Worm (Caenorhabditis elegans) whole organism, midembryonic: Measurements from ENCODE around the gene prmt-4.

Experiments
- T22C8.4 ChIP-seq: fragments of 200-800 bp; sonication (Bioruptor generic); IDR thresholded peaks from 2 replicates; pipeline ENCODE4 v1.3.6; 2022; ENCODE audit warnings: missing genetic modification characterization, missing compliant biosample characterization
- flt-1 ChIP-seq: fragments of 200-800 bp; sonication (Bioruptor generic); IDR thresholded peaks from 2 replicates; pipeline ENCODE4 v1.3.6; 2022; ENCODE audit warnings: missing genetic modification characterization, missing compliant biosample characterization
- klf-2 ChIP-seq: fragments of 200-800 bp; sonication (Bioruptor generic); conservative IDR thresholded peaks from 2 replicates; pipeline ENCODE4 v1.3.6; 2022; ENCODE audit warnings: missing genetic modification reagents, missing genetic modification characterization, missing compliant biosample characterization
- ref-1 ChIP-seq: fragments of 200-800 bp; sonication (Bioruptor generic); conservative IDR thresholded peaks from 2 replicates; pipeline ENCODE4 v1.3.6; 2022; ENCODE audit warnings: missing genetic modification reagents, missing genetic modification characterization, missing compliant biosample characterization
- ztf-23 ChIP-seq: fragments of 200-800 bp; sonication (Bioruptor generic); IDR thresholded peaks from 2 replicates; pipeline ENCODE4 v1.3.6; 2022; ENCODE audit warnings: missing genetic modification reagents, missing genetic modification characterization, missing compliant biosample characterization

The prmt-4 gene

ce11 chrIV:558735-559284 is 44.6 kb downstream of the prmt-4 start, which contains the start of gene efn-4:
Gene efn-4, plus strand, starts transcription at chrIV:559234.
- 0 out of 2 replicates have a peak, but pooled peaks have one; percentile 8 for TF ChIP-seq ztf-23 (GFP tag; lab: Robert Waterston, UW)
- TF ChIP-seq flt-1 = no peak
- TF ChIP-seq ref-1 (GFP tag; lab: Robert Waterston, UW) = no peak

DNA sequence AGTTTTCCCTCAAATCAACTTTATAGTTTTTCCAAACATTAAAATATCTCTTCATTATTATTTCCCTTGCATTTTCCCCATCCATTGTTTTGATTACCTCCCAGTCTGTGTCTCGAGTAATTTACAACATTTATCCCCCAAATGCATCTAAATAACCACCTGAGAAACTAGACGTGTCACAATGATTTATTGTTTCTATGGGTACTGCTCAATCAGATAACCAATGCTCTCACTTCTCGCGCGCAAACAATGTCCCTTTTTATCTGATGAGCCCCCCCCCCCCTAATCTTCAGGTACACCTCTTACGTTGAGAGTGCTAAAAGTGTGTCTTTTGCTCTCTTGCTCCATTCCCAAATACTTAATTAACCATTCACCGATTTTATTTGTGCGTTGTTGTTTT is 49.4 kb downstream of the prmt-4 start:
- no peak for TF ChIP-seq T22C8.4 (GFP tag; lab: Robert Waterston, UW)
- TF ChIP-seq ztf-23 (GFP tag; lab: Robert Waterston, UW) = no peak
- TF ChIP-seq klf-2 (GFP tag; lab: Robert Waterston, UW) = no peak
